Fruit fly (Drosophila melanogaster) S2 (cell line): ENCODE results near the gene CG44098.

Experiments
- CG8478 ChIP-seq: fragments of >200 bp; optimal IDR thresholded peaks from 2 replicates; lab custom pipeline; 2018
- CTCF ChIP-seq, 2 experiments: fragments of >200 bp; optimal IDR thresholded peaks; 2 replicates each; lab custom pipeline; 2018

DNA sequence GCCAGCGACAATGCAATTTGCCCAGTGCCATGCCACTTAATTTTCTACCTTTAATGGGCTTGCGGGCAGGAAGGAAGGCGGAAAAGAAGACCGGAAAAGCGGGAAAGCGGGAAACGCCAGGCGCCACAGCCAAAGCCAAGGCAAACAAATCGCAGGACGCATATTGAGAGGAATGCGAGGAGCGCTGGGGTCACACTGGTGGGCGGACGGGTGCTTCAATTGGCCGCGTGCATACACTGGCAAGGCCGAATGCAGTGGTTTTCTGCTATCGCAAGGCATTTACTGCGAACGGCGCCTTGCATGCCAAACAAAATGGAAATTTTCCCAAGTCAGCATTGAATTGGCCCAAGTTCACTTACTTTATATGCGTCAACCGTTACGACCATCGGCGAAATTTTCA, 44.5 kb downstream of the CG44098 start:
- TF ChIP-seq CG8478 (lab: Kevin White, UChicago) (no peak), CTCF (optimal IDR thresholded peaks at IDR 0.05; lab: Kevin White, UChicago) (no peak)
